Worm (Caenorhabditis elegans): ENCODE data around the gene F38E1.10.

Gene F38E1.10

DNA sequence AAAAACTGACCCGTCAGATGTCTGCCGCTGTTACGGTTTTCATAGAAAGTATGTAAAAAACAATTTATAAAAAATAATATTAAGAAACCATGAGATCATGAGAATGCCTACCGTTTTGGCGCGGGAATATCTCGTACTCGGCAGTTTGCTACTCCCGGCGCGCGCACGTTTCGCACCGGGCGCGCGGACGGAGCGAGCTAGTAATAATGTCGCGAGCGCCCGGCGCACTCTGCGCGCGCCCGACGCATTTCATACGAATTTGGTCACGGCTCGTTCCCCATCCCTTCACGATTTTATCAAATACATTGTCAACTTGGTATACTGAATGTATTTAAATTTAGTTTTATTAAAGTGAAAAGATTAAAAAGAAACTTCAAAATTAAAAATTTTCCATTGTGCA, 49.4 kb downstream of the F38E1.10 start:
- TF ChIP-seq Y116A8C.19 (tag; optimal IDR thresholded peaks at IDR 0.05; ENCODE audit: borderline replicate concordance) (no peak), ztf-4 (tag; optimal IDR thresholded peaks at IDR 0.05) (no peak), lin-14 (GFP tag; optimal IDR thresholded peaks at IDR 0.05) (no peak), mep-1 (tag; optimal IDR thresholded peaks at IDR 0.05) (no peak), F16B12.6 (tag; optimal IDR thresholded peaks at IDR 0.05) (no peak), zip-4 (GFP tag; optimal IDR thresholded peaks at IDR 0.05) (no peak), egl-13 (tag; optimal IDR thresholded peaks at IDR 0.05) (no peak), nhr-84 (tag; optimal IDR thresholded peaks at IDR 0.05) (no peak), C16A3.4 (tag; optimal IDR thresholded peaks at IDR 0.05) (no peak), ama-1 (optimal IDR thresholded peaks at IDR 0.05) (no peak), unc-86 (tag; optimal IDR thresholded peaks at IDR 0.05) (no peak), mef-2 (tag; optimal IDR thresholded peaks at IDR 0.05) (no peak), zag-1 (tag; optimal IDR thresholded peaks at IDR 0.05) (no peak)

Measured in whole organism, L1 larva.